Worm (Caenorhabditis elegans): ENCODE data around the gene T04C9.1.

The T04C9.1 gene

DNA sequence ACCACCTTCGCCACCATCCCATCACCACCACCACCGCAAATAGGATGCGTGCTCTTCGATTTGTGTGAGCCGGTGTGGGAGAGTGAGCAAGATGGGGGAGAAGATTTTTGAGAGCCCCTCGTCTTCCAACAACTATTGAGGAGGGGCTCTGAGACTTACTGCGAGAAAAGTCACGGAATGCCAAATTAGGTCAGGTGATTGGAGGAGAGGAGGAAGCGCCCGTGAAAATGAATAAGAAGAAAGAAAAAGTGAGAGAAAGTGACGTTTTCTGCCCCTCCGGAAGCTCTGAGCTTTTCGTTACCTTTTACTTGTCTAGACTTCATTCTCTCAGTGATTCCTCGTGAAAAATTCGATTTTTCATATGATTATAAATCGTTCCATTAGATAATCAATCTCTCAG, 5.6 kb downstream of the T04C9.1 start:
- TF ChIP-seq mdl-1 (tag; optimal IDR thresholded peaks at IDR 0.05) (no peak), Y55F3AM.14 (GFP tag; optimal IDR thresholded peaks at IDR 0.05) (no peak), ceh-16 (tag; optimal IDR thresholded peaks at IDR 0.05) (no peak), peb-1 (tag; optimal IDR thresholded peaks at IDR 0.05) (no peak), egl-27 (tag; optimal IDR thresholded peaks at IDR 0.05) (no peak)

DNA sequence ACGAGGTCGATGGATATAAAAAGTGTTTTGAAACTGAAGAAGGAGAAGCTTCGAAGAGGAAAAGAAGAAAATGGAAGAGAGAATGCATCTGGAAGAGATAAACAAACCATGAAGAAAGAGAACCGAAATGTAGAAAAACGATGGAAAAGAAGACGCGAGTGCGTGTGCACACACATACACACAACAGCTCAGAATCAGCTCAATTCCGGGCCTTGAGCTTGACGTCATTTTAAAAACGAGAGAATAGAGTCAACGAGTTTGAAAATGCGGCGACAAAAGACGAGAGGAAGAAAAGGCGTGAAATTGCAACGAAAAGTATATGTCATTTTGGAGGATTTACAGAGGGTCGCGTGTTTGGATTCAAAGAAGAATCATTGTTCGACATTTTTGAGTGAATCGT, 6.6 kb downstream of the T04C9.1 start:
- TF ChIP-seq C34F6.9 (tag; optimal IDR thresholded peaks at IDR 0.05) (peak; percentile 62), sem-4 (tag; optimal IDR thresholded peaks at IDR 0.05) (peak; percentile 52), mdl-1 (tag; optimal IDR thresholded peaks at IDR 0.05) (peak in 1 of 2 experiments; percentile 19), skn-1 (tag; optimal IDR thresholded peaks at IDR 0.05) (no peak), R02D3.7 (tag; optimal IDR thresholded peaks at IDR 0.05) (no peak), F13H6.1 (tag; optimal IDR thresholded peaks at IDR 0.05) (no peak), nhr-6 (tag; optimal IDR thresholded peaks at IDR 0.05) (no peak), unc-39 (tag; optimal IDR thresholded peaks at IDR 0.05) (no peak), ztf-11 (tag; optimal IDR thresholded peaks at IDR 0.05) (no peak), nhr-25 (tag; optimal IDR thresholded peaks at IDR 0.05) (no peak), nhr-21 (tag; optimal IDR thresholded peaks at IDR 0.05) (no peak), lin-39 (tag; optimal IDR thresholded peaks at IDR 0.05) (no peak), ama-1 (optimal IDR thresholded peaks at IDR 0.05) (no peak), unc-55 (GFP tag; optimal IDR thresholded peaks at IDR 0.05) (peak; percentile 77), mbf-1 (tag; optimal IDR thresholded peaks at IDR 0.05) (no peak), lin-11 (tag; optimal IDR thresholded peaks at IDR 0.05) (peak; percentile 1), mab-5 (tag; optimal IDR thresholded peaks at IDR 0.05) (peak; percentile 36), ztf-1 (GFP tag; conservative IDR thresholded peaks at IDR 0.05) (no peak), alr-1 (tag; optimal IDR thresholded peaks at IDR 0.05) (no peak), elt-1 (tag; optimal IDR thresholded peaks at IDR 0.05) (no peak), nhr-77 (tag; optimal IDR thresholded peaks at IDR 0.05) (no peak), gmeb-1 (tag; optimal IDR thresholded peaks at IDR 0.05) (no peak), Y55F3AM.14 (GFP tag; optimal IDR thresholded peaks at IDR 0.05) (no peak), peb-1 (tag; optimal IDR thresholded peaks at IDR 0.05) (no peak), nhr-23 (tag; optimal IDR thresholded peaks at IDR 0.05) (no peak), zag-1 (tag; optimal IDR thresholded peaks at IDR 0.05) (no peak), sma-9 (GFP tag; optimal IDR thresholded peaks at IDR 0.05) (no peak), sma-9 (tag; optimal IDR thresholded peaks at IDR 0.05) (no peak), unc-62 (GFP tag; optimal IDR thresholded peaks at IDR 0.05) (no peak), ceh-82 (tag; optimal IDR thresholded peaks at IDR 0.05) (no peak), lsy-2 (tag; optimal IDR thresholded peaks at IDR 0.05) (peak in 1 of 2 experiments; percentile 45), nhr-12 (tag; optimal IDR thresholded peaks at IDR 0.05) (no peak), blmp-1 (tag; optimal IDR thresholded peaks at IDR 0.05; ENCODE audit: insufficient read depth) (no peak), nhr-11 (tag; optimal IDR thresholded peaks at IDR 0.05) (no peak), fos-1 (tag; optimal IDR thresholded peaks at IDR 0.05) (no peak), sma-3 (GFP tag; optimal IDR thresholded peaks at IDR 0.05) (no peak), egl-27 (tag; optimal IDR thresholded peaks at IDR 0.05) (no peak), nhr-237 (tag; optimal IDR thresholded peaks at IDR 0.05) (no peak), elt-3 (tag; optimal IDR thresholded peaks at IDR 0.05) (no peak), aly-2 (tag; optimal IDR thresholded peaks at IDR 0.05) (no peak), ceh-16 (tag; optimal IDR thresholded peaks at IDR 0.05) (no peak), dmd-4 (tag; optimal IDR thresholded peaks at IDR 0.05) (no peak), ztf-4 (tag; optimal IDR thresholded peaks at IDR 0.05) (no peak), ZK546.5 (tag; optimal IDR thresholded peaks at IDR 0.05) (no peak), lin-13 (GFP tag; optimal IDR thresholded peaks at IDR 0.05) (no peak), crh-2 (tag; optimal IDR thresholded peaks at IDR 0.05) (peak; percentile 8), nhr-129 (tag; optimal IDR thresholded peaks at IDR 0.05) (peak; percentile 65)
